Fruit fly (Drosophila melanogaster) whole organism, wandering third instar larva: ENCODE results near the gene GatA.

ENCODE experiments used
- CG32264 ChIP-seq: fragments of 200-800 bp; sonication (Bioruptor generic); optimal IDR thresholded peaks from 2 replicates; lab custom pipeline; 2016; ENCODE audit warnings: missing biosample characterization, missing genetic modification characterization
- CrebA ChIP-seq: fragments of 200-800 bp; sonication (Bioruptor generic); optimal IDR thresholded peaks from 2 replicates; lab custom pipeline; 2016; ENCODE audit warnings: missing biosample characterization, mild to moderate bottlenecking, missing genetic modification characterization, borderline replicate concordance
- Dfd ChIP-seq: fragments of >200 bp; optimal IDR thresholded peaks from 2 replicates; lab custom pipeline; 2017; ENCODE audit warnings: missing biosample characterization, missing genetic modification characterization
- Dif ChIP-seq: fragments of 200-275, 200-300 bp; sonication (Bioruptor generic); optimal IDR thresholded peaks from 2 replicates; lab custom pipeline; 2018; ENCODE audit warnings: missing biosample characterization, missing genetic modification characterization; ENCODE audit not compliant: partially characterized antibody
- GATAd ChIP-seq: sonication (Bioruptor generic); optimal IDR thresholded peaks from 2 replicates; lab custom pipeline; 2016; ENCODE audit warnings: missing biosample characterization, missing genetic modification characterization
- HLH106 ChIP-seq: fragments of 200-800 bp; optimal IDR thresholded peaks from 3 replicates; lab custom pipeline; 2019; ENCODE audit warnings: missing biosample characterization, mild to moderate bottlenecking, missing genetic modification characterization, moderate library complexity
- Hnf4 ChIP-seq: fragments of 200-800 bp; sonication (Bioruptor generic); optimal IDR thresholded peaks from 2 replicates; lab custom pipeline; 2016; ENCODE audit warnings: missing biosample characterization, mild to moderate bottlenecking, missing genetic modification characterization
- Hr78 ChIP-seq: fragments of >200 bp; optimal IDR thresholded peaks from 2 replicates; lab custom pipeline; 2017; ENCODE audit warnings: missing biosample characterization, missing genetic modification characterization
- Hr83 ChIP-seq: fragments of 200-300 bp; sonication (Bioruptor generic); optimal IDR thresholded peaks from 2 replicates; lab custom pipeline; 2016; ENCODE audit warnings: missing biosample characterization, mild to moderate bottlenecking, missing genetic modification characterization, moderate library complexity; ENCODE audit not compliant: poor library complexity, severe bottlenecking
- Jra ChIP-seq: sonication (Bioruptor generic); optimal IDR thresholded peaks from 2 replicates; lab custom pipeline; 2016; ENCODE audit warnings: missing biosample characterization, missing genetic modification characterization
- Mio ChIP-seq: sonication (Bioruptor generic); optimal IDR thresholded peaks from 2 replicates; lab custom pipeline; 2016; ENCODE audit warnings: missing biosample characterization, missing genetic modification characterization
- Myc ChIP-seq: fragments of >200 bp; optimal IDR thresholded peaks from 2 replicates; lab custom pipeline; 2017
- N ChIP-seq: fragments of >200 bp; optimal IDR thresholded peaks from 2 replicates; lab custom pipeline; 2018; ENCODE audit warnings: missing biosample characterization, missing external identifiers, missing genetic modification characterization
- OdsH ChIP-seq: fragments of 200-800 bp; sonication (Bioruptor generic); optimal IDR thresholded peaks from 2 replicates; lab custom pipeline; 2016; ENCODE audit warnings: missing biosample characterization, mild to moderate bottlenecking, missing genetic modification characterization
- Rel ChIP-seq, 2 experiments: fragments of 200-800 bp; sonication (Bioruptor generic) in 1 of 2; optimal IDR thresholded peaks; 2 replicates in 1 of 2; 3 replicates in 1 of 2; lab custom pipeline; 2016 to 2019; ENCODE audit warnings: mild to moderate bottlenecking in 2 of 2, missing biosample characterization in 2 of 2, missing genetic modification characterization in 2 of 2, moderate library complexity in 1 of 2
- Sp1 ChIP-seq: fragments of 200-800 bp; sonication (Bioruptor generic); optimal IDR thresholded peaks from 3 replicates; lab custom pipeline; 2019; ENCODE audit warnings: missing biosample characterization, mild to moderate bottlenecking, missing genetic modification characterization, moderate library complexity
- Vsx2 ChIP-seq: fragments of 200-300, 225-300 bp; sonication (Bioruptor generic); optimal IDR thresholded peaks from 2 replicates; lab custom pipeline; 2018; ENCODE audit warnings: missing biosample characterization, missing genetic modification characterization; ENCODE audit not compliant: partially characterized antibody
- br ChIP-seq: fragments of 200-800 bp; sonication (Bioruptor generic); optimal IDR thresholded peaks from 2 replicates; lab custom pipeline; 2016; ENCODE audit warnings: missing biosample characterization, missing genetic modification characterization
- dmrt93B ChIP-seq: fragments of 200-800 bp; sonication (Bioruptor generic); optimal IDR thresholded peaks from 2 replicates; lab custom pipeline; 2018; ENCODE audit warnings: missing biosample characterization, mild to moderate bottlenecking, missing genetic modification characterization
- dsf ChIP-seq: sonication (Bioruptor generic); optimal IDR thresholded peaks from 2 replicates; lab custom pipeline; 2016; ENCODE audit warnings: missing biosample characterization, missing genetic modification characterization, borderline replicate concordance
- ey ChIP-seq: fragments of 200-800 bp; sonication (Bioruptor generic); optimal IDR thresholded peaks from 2 replicates; lab custom pipeline; 2016; ENCODE audit warnings: missing biosample characterization, missing genetic modification characterization
- foxo ChIP-seq, 2 experiments: fragments of 200-800 bp; sonication (Bioruptor generic); optimal IDR thresholded peaks; 2 replicates in 1 of 2; 3 replicates in 1 of 2; lab custom pipeline; 2016 to 2017; ENCODE audit warnings: missing biosample characterization in 2 of 2, missing genetic modification characterization in 2 of 2
- fru ChIP-seq: fragments of 200-800 bp; sonication (Bioruptor generic); optimal IDR thresholded peaks from 3 replicates; lab custom pipeline; 2016; ENCODE audit warnings: missing biosample characterization, mild to moderate bottlenecking, missing genetic modification characterization
- h ChIP-seq: fragments of 200-800 bp; sonication (Bioruptor generic); optimal IDR thresholded peaks from 3 replicates; lab custom pipeline; 2016; ENCODE audit warnings: missing biosample characterization, mild to moderate bottlenecking, missing genetic modification characterization
- jim ChIP-seq: fragments of 175-275, 200-325 bp; sonication (Bioruptor generic); optimal IDR thresholded peaks from 2 replicates; lab custom pipeline; 2016; ENCODE audit warnings: missing biosample characterization, mild to moderate bottlenecking, missing genetic modification characterization
- lola ChIP-seq: fragments of >200 bp; optimal IDR thresholded peaks from 2 replicates; lab custom pipeline; 2017; ENCODE audit warnings: missing biosample characterization, missing genetic modification characterization
- pan ChIP-seq: fragments of >200 bp; optimal IDR thresholded peaks from 2 replicates; lab custom pipeline; 2017
- psq ChIP-seq: fragments of 200-800 bp; sonication (Bioruptor generic); optimal IDR thresholded peaks from 3 replicates; lab custom pipeline; 2017; ENCODE audit warnings: missing biosample characterization, mild to moderate bottlenecking, missing genetic modification characterization, moderate library complexity
- rgr ChIP-seq: fragments of 200-800 bp; sonication (Bioruptor generic); optimal IDR thresholded peaks from 3 replicates; lab custom pipeline; 2016; ENCODE audit warnings: missing biosample characterization, mild to moderate bottlenecking, missing genetic modification characterization
- sage ChIP-seq: fragments of 200-800 bp; sonication (Bioruptor generic); optimal IDR thresholded peaks from 2 replicates; lab custom pipeline; 2016; ENCODE audit warnings: missing biosample characterization, mild to moderate bottlenecking, missing genetic modification characterization
- sv ChIP-seq: fragments of 200-800 bp; sonication (Bioruptor generic); optimal IDR thresholded peaks from 3 replicates; lab custom pipeline; 2016; ENCODE audit warnings: missing biosample characterization, missing genetic modification characterization
- tai ChIP-seq: sonication (Bioruptor generic); optimal IDR thresholded peaks from 2 replicates; lab custom pipeline; 2016; ENCODE audit warnings: missing biosample characterization, missing genetic modification characterization
- usp ChIP-seq: fragments of >200 bp; optimal IDR thresholded peaks from 2 replicates; lab custom pipeline; 2017; ENCODE audit warnings: missing biosample characterization, missing genetic modification characterization
- woc ChIP-seq: sonication (Bioruptor generic); optimal IDR thresholded peaks from 2 replicates; lab custom pipeline; 2016; ENCODE audit warnings: missing biosample characterization, mild to moderate bottlenecking, missing genetic modification characterization

GatA gene

DNA sequence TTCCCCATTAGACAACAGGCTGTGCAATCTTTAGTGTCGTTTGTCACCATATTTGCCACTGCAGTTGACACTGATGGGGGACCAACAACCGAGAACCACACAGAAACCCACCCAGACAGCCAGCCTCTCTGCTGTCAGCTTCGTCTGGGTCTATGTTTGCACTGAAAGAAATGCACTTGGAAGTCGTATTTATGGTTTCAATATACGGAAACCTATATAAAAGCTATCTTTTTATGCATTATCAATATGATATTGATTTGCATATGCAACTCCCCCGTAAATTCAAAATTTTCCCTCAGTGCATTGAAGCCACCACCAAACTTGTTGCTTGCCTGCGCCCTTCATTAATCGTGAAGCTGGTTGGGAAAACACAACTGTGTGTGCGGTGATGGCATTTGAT lies 45.5 kb upstream of the GatA start:
- peak; percentile 21 for TF ChIP-seq ey
- no peak for TF ChIP-seq Hnf4 (GFP tag; lab: Kevin White, UChicago)
- TF ChIP-seq GATAd: no peak
- peak; percentile 38 for TF ChIP-seq fru (GFP tag; lab: Kevin White, UChicago)
- TF ChIP-seq foxo (GFP tag; optimal IDR thresholded peaks at IDR 0.05; lab: Kevin White, UChicago): peak in 1 of 2 experiments; percentile 47
- peak; percentile 3 for TF ChIP-seq rgr (GFP tag; lab: Kevin White, UChicago)
- TF ChIP-seq sage (GFP tag; lab: Kevin White, UChicago): no peak
- TF ChIP-seq Mio: no peak
- TF ChIP-seq br: no peak
- no peak for TF ChIP-seq Myc (lab: Kevin White, UChicago)
- TF ChIP-seq Dfd (GFP tag; lab: Kevin White, UChicago): no peak
- TF ChIP-seq N: no peak
- TF ChIP-seq Dif (GFP tag; lab: Kevin White, UChicago): no peak

DNA sequence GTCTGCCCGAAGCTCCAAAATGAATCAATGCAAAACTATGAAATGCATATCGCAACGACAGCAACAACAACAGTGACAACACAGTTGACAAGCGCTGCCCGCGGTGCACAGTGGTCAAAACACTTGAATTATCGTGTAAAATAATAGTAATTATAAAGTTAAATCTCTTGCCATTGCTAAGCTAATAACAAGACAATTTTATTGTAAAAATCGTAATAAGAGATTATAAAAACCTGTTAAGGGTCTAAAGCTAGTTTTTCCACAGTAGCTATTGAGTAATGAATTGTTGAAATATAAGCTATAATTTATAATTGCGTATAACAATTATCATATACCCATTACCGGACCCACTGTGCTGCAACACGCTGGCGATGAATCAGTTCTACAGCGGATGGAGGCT lies 44.3 kb upstream of the GatA start:
- no peak for TF ChIP-seq dmrt93B (GFP tag; lab: Kevin White, UChicago)
- TF ChIP-seq HLH106 (tag; lab: Kevin White, UChicago): peak; percentile 50
- peak; percentile 39 for TF ChIP-seq Sp1
- peak; percentile 13 for TF ChIP-seq psq (GFP tag; lab: Kevin White, UChicago)
- no peak for TF ChIP-seq Hr78 (GFP tag; lab: Kevin White, UChicago)
- TF ChIP-seq OdsH (GFP tag; lab: Kevin White, UChicago): peak; percentile 33
- peak; percentile 37 for TF ChIP-seq ey
- peak; percentile 37 for TF ChIP-seq fru (GFP tag; lab: Kevin White, UChicago)
- TF ChIP-seq h: peak; percentile 10
- no peak for TF ChIP-seq GATAd
- no peak for TF ChIP-seq Rel (GFP tag; optimal IDR thresholded peaks at IDR 0.05; lab: Kevin White, UChicago)
- TF ChIP-seq Rel (tag; optimal IDR thresholded peaks at IDR 0.05; lab: Kevin White, UChicago): no peak
- peak; percentile 37 for TF ChIP-seq rgr (GFP tag; lab: Kevin White, UChicago)
- peak in 1 of 2 experiments; percentile 54 for TF ChIP-seq foxo (GFP tag; optimal IDR thresholded peaks at IDR 0.05; lab: Kevin White, UChicago)
- TF ChIP-seq usp: no peak

DNA sequence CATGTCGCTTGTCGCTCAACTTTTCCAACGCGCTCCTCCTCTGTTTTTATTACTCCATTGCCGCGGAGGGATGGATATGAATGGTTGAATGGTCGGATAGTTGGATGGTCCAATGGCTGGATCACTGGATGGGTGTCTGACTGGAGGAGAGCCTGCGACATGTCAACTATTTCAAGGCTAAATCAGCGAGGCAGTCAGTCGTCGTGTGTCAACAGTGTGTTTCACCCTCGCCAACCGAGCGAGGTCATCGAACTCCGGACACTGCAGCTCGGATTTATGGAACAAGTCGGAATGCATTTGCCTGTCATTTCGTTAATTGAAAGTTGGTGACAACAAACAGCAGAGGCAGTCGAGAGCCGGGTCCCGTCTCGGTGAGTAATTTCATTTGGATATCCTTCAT lies 43.3 kb upstream of the GatA start:
- no peak for TF ChIP-seq Myc (lab: Kevin White, UChicago)
- no peak for TF ChIP-seq dmrt93B (GFP tag; lab: Kevin White, UChicago)
- TF ChIP-seq CrebA (GFP tag; lab: Kevin White, UChicago): no peak
- TF ChIP-seq CG32264: no peak
- no peak for TF ChIP-seq sage (GFP tag; lab: Kevin White, UChicago)
- no peak for TF ChIP-seq N
- TF ChIP-seq usp: no peak
- no peak for TF ChIP-seq tai
- TF ChIP-seq Rel (GFP tag; optimal IDR thresholded peaks at IDR 0.05; lab: Kevin White, UChicago): no peak
- TF ChIP-seq Rel (tag; optimal IDR thresholded peaks at IDR 0.05; lab: Kevin White, UChicago): no peak
- TF ChIP-seq sv (GFP tag; lab: Kevin White, UChicago): no peak
- no peak for TF ChIP-seq woc
- TF ChIP-seq Hnf4 (GFP tag; lab: Kevin White, UChicago): no peak
- no peak for TF ChIP-seq jim (GFP tag; lab: Kevin White, UChicago)
- no peak for TF ChIP-seq br
- no peak for TF ChIP-seq rgr (GFP tag; lab: Kevin White, UChicago)
- TF ChIP-seq Jra: no peak
- TF ChIP-seq lola (GFP tag; lab: Kevin White, UChicago): no peak
- no peak for TF ChIP-seq Sp1
- TF ChIP-seq, all 38 proteins: peak for 0

DNA sequence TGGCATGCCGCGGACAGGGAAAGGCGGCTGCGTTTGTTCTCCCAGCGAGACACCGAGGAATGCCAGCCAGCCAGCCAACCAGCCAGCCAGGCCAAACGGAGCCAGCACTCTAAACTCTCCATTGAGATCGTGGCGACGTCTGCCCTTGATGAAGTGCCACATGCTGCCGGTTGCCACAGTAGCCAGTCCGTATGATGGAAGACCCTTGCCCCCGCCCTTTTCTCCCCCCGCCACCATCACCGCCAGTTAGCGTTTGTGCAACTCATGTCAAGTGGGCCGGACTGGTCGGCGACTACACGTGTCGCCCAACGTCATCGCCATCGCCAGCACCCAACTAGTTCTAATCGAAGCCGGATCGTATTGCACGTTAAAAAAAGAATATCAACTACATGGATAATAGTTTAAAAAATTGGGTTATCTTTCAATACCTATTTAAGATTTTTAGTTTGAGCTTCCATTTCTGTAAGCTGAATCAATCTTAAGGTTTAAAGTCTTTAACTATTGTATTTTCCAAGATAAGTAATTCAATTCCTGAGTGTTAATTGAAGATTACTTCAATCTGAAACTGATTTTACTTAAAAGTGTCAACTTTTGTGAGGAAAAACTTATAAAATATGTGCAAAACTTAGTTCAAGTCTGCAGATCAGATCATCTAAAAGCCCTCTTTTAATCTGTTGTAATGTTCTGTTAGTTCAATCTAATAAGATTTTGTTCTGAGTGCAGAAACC lies 41.7 kb upstream of the GatA start:
- TF ChIP-seq Dif (GFP tag; lab: Kevin White, UChicago) (no peak), ey (no peak), Jra (no peak), Hr83 (GFP tag; lab: Kevin White, UChicago) (no peak), rgr (GFP tag; lab: Kevin White, UChicago) (no peak), tai (no peak), CrebA (GFP tag; lab: Kevin White, UChicago) (no peak), pan (no peak), sage (GFP tag; lab: Kevin White, UChicago) (no peak), CG32264 (no peak), dsf (GFP tag; lab: Kevin White, UChicago) (no peak), Vsx2 (GFP tag; lab: Kevin White, UChicago) (no peak), Hr78 (GFP tag; lab: Kevin White, UChicago) (no peak), N (no peak), GATAd (no peak), jim (GFP tag; lab: Kevin White, UChicago) (no peak), Hnf4 (GFP tag; lab: Kevin White, UChicago) (no peak), Rel (GFP tag; optimal IDR thresholded peaks at IDR 0.05; lab: Kevin White, UChicago) (no peak), Rel (tag; optimal IDR thresholded peaks at IDR 0.05; lab: Kevin White, UChicago) (no peak), usp (no peak), sv (GFP tag; lab: Kevin White, UChicago) (no peak)
